Fruit fly (Drosophila melanogaster) whole organism, adult: ENCODE measurements around the gene Shab.

Experiments used
- CG11617 ChIP-seq: fragments of 200-800 bp; sonication (Bioruptor generic); optimal IDR thresholded peaks from 2 replicates; lab custom pipeline; 2017; ENCODE audit warnings: mild to moderate bottlenecking, missing biosample characterization, missing genetic modification reagents, missing genetic modification characterization
- CG1620 ChIP-seq: fragments of 200-800 bp; sonication (Bioruptor generic); optimal IDR thresholded peaks from 2 replicates; lab custom pipeline; 2016; ENCODE audit warnings: missing biosample characterization, missing genetic modification characterization
- CG33017 ChIP-seq: fragments of 200-800 bp; sonication (Bioruptor generic); optimal IDR thresholded peaks from 2 replicates; lab custom pipeline; 2018; ENCODE audit warnings: missing biosample characterization, mild to moderate bottlenecking, missing genetic modification characterization, moderate library complexity
- Hr96 ChIP-seq: fragments of 200-800 bp; sonication (Bioruptor generic); optimal IDR thresholded peaks from 2 replicates; lab custom pipeline; 2016; ENCODE audit warnings: missing biosample characterization, missing genetic modification characterization
- Mnt ChIP-seq: fragments of 200-800 bp; sonication (Bioruptor generic); optimal IDR thresholded peaks from 2 replicates; lab custom pipeline; 2016; ENCODE audit warnings: missing biosample characterization, mild to moderate bottlenecking, missing genetic modification characterization
- bab1 ChIP-seq: fragments of 200-800 bp; sonication (Bioruptor generic); optimal IDR thresholded peaks from 3 replicates; lab custom pipeline; 2019; ENCODE audit warnings: missing biosample characterization, mild to moderate bottlenecking, missing genetic modification characterization, moderate library complexity
- kay ChIP-seq: fragments of 200-800 bp; sonication (Bioruptor generic); peaks from one replicate; lab custom pipeline; 2016; ENCODE audit warnings: missing biosample characterization, missing genetic modification characterization, borderline replicate concordance
- tj ChIP-seq: fragments of 200-800 bp; sonication (Bioruptor generic); optimal IDR thresholded peaks from 3 replicates; lab custom pipeline; 2017; ENCODE audit warnings: missing biosample characterization, mild to moderate bottlenecking, missing genetic modification characterization, moderate library complexity

- TF ChIP-seq CG33017 (tag; lab: Kevin White, UChicago) (no peak), kay (GFP tag; lab: Kevin White, UChicago) (no peak), CG1620 (GFP tag; lab: Kevin White, UChicago) (no peak), CG11617 (GFP tag; lab: Kevin White, UChicago) (no peak), tj (GFP tag; lab: Kevin White, UChicago) (no peak), bab1 (no peak), Hr96 (GFP tag; lab: Kevin White, UChicago) (no peak), Mnt (GFP tag; lab: Kevin White, UChicago) (no peak)
These were observed 838 bp upstream of the Shab start for dm6 chr3L:2893846-2894511.
